Worm (Caenorhabditis elegans) whole organism, L2 larva: ENCODE results near the gene F46B6.13.

Experiments
- C34F6.9 ChIP-seq: fragments of 150-350 bp; optimal IDR thresholded peaks from 2 replicates; lab custom pipeline; 2014; ENCODE audit warnings: missing biosample characterization, missing genetic modification characterization
- F13H6.1 ChIP-seq: sonication (generic microtip); optimal IDR thresholded peaks from 2 replicates; lab custom pipeline; 2016; ENCODE audit warnings: missing genetic modification characterization, missing compliant biosample characterization
- R02D3.7 ChIP-seq: fragments of 150-350 bp; optimal IDR thresholded peaks from 2 replicates; lab custom pipeline; 2014; ENCODE audit warnings: missing biosample characterization, missing genetic modification characterization
- Y55F3AM.14 ChIP-seq: fragments of 200-800 bp; sonication (Bioruptor generic); optimal IDR thresholded peaks from 2 replicates; lab custom pipeline; 2018; ENCODE audit warnings: mild to moderate bottlenecking, missing genetic modification characterization, missing compliant biosample characterization
- ZK546.5 ChIP-seq: sonication (generic microtip); optimal IDR thresholded peaks from 2 replicates; lab custom pipeline; 2017; ENCODE audit warnings: missing biosample characterization, missing genetic modification characterization
- aly-2 ChIP-seq: fragments of 150-350 bp; optimal IDR thresholded peaks from 2 replicates; lab custom pipeline; 2014; ENCODE audit warnings: missing biosample characterization, missing genetic modification characterization
- ama-1 ChIP-seq: fragments of 150-350 bp; optimal IDR thresholded peaks from 2 replicates; lab custom pipeline; 2018; ENCODE audit warnings: inconsistent platforms
- blmp-1 ChIP-seq: sonication (generic microtip); optimal IDR thresholded peaks from 2 replicates; lab custom pipeline; 2017; ENCODE audit warnings: missing genetic modification characterization, mild to moderate bottlenecking, missing compliant biosample characterization, antibody characterized with exemption, moderate library complexity; ENCODE audit not compliant: insufficient read depth
- crh-2 ChIP-seq: sonication (generic microtip); optimal IDR thresholded peaks from 2 replicates; lab custom pipeline; 2017; ENCODE audit warnings: missing biosample characterization, missing genetic modification characterization
- dmd-4 ChIP-seq: sonication (generic microtip); optimal IDR thresholded peaks from 2 replicates; lab custom pipeline; 2017; ENCODE audit warnings: missing biosample characterization, missing genetic modification characterization
- elt-3 ChIP-seq: sonication (generic microtip); optimal IDR thresholded peaks from 2 replicates; lab custom pipeline; 2017; ENCODE audit warnings: missing biosample characterization, missing genetic modification characterization
- lin-11 ChIP-seq: fragments of 150-350 bp; sonication (generic microtip); optimal IDR thresholded peaks from 2 replicates; lab custom pipeline; 2014; ENCODE audit warnings: missing biosample characterization, missing genetic modification characterization, inconsistent platforms, mixed read lengths
- lin-13 ChIP-seq: fragments of 150-350 bp; optimal IDR thresholded peaks from 2 replicates; lab custom pipeline; 2014; ENCODE audit warnings: missing biosample characterization, missing genetic modification reagents, missing genetic modification characterization
- lin-39 ChIP-seq: fragments of 150-350 bp; optimal IDR thresholded peaks from 2 replicates; lab custom pipeline; 2014; ENCODE audit warnings: missing biosample characterization, missing genetic modification reagents, missing genetic modification characterization
- lsy-2 ChIP-seq, 2 experiments: fragments of 150-350 bp in 1 of 2; sonication (generic microtip) in 1 of 2; optimal IDR thresholded peaks; 2 replicates each; lab custom pipeline; 2014 to 2017; ENCODE audit warnings: missing biosample characterization in 2 of 2, missing genetic modification characterization in 2 of 2
- mbf-1 ChIP-seq: sonication (generic microtip); optimal IDR thresholded peaks from 2 replicates; lab custom pipeline; 2017; ENCODE audit warnings: missing biosample characterization, missing genetic modification characterization
- mdl-1 ChIP-seq, 2 experiments: fragments of 150-350 bp in 1 of 2; sonication (generic microtip) in 1 of 2; optimal IDR thresholded peaks; 2 replicates each; lab custom pipeline; 2017; ENCODE audit warnings: missing biosample characterization in 2 of 2, missing genetic modification characterization in 2 of 2
- nhr-10 ChIP-seq: sonication (generic microtip); optimal IDR thresholded peaks from 2 replicates; lab custom pipeline; 2017; ENCODE audit warnings: missing biosample characterization, missing genetic modification characterization
- nhr-12 ChIP-seq: fragments of 150-350 bp; optimal IDR thresholded peaks from 2 replicates; lab custom pipeline; 2014; ENCODE audit warnings: missing biosample characterization, missing genetic modification characterization
- nhr-23 ChIP-seq: fragments of 150-350 bp; optimal IDR thresholded peaks from 2 replicates; lab custom pipeline; 2014; ENCODE audit warnings: missing biosample characterization, missing genetic modification reagents, missing genetic modification characterization
- nhr-237 ChIP-seq: fragments of 150-350 bp; optimal IDR thresholded peaks from 2 replicates; lab custom pipeline; 2014; ENCODE audit warnings: missing biosample characterization, missing genetic modification characterization
- nhr-25 ChIP-seq: fragments of 150-350 bp; sonication (generic microtip); optimal IDR thresholded peaks from 3 replicates; lab custom pipeline; 2014; ENCODE audit warnings: missing biosample characterization, missing genetic modification characterization
- nhr-6 ChIP-seq: fragments of 150-350 bp; optimal IDR thresholded peaks from 2 replicates; lab custom pipeline; 2014; ENCODE audit warnings: missing biosample characterization, missing genetic modification characterization
- nhr-77 ChIP-seq: fragments of 150-350 bp; optimal IDR thresholded peaks from 2 replicates; lab custom pipeline; 2014; ENCODE audit warnings: missing biosample characterization, missing genetic modification characterization
- peb-1 ChIP-seq: fragments of 150-350 bp; optimal IDR thresholded peaks from 2 replicates; lab custom pipeline; 2014; ENCODE audit warnings: missing biosample characterization, missing genetic modification characterization
- sem-4 ChIP-seq: fragments of 150-350 bp; optimal IDR thresholded peaks from 2 replicates; lab custom pipeline; 2014; ENCODE audit warnings: missing biosample characterization, missing genetic modification reagents, missing genetic modification characterization
- sma-3 ChIP-seq: sonication (generic microtip); optimal IDR thresholded peaks from 2 replicates; lab custom pipeline; 2016; ENCODE audit warnings: missing genetic modification reagents, missing genetic modification characterization, missing compliant biosample characterization
- sma-9 ChIP-seq, 2 experiments: fragments of 150-350 bp in 1 of 2; sonication (generic microtip) in 1 of 2; optimal IDR thresholded peaks; 2 replicates each; lab custom pipeline; 2014 to 2016; ENCODE audit warnings: missing genetic modification characterization in 2 of 2, mild to moderate bottlenecking in 1 of 2, missing biosample characterization in 1 of 2, missing compliant biosample characterization in 1 of 2, missing genetic modification reagents in 1 of 2, moderate library complexity in 1 of 2
- snpc-4 ChIP-seq: fragments of 150-350 bp; optimal IDR thresholded peaks from 2 replicates; lab custom pipeline; 2014; ENCODE audit warnings: missing biosample characterization, missing genetic modification characterization
- unc-39 ChIP-seq: fragments of 150-350 bp; optimal IDR thresholded peaks from 2 replicates; lab custom pipeline; 2014; ENCODE audit warnings: missing biosample characterization, missing genetic modification characterization
- unc-55 ChIP-seq: fragments of 150-350 bp; sonication (generic microtip); optimal IDR thresholded peaks from 3 replicates; lab custom pipeline; 2014; ENCODE audit warnings: missing biosample characterization, missing genetic modification reagents, missing genetic modification characterization
- zag-1 ChIP-seq: fragments of 150-350 bp; optimal IDR thresholded peaks from 2 replicates; lab custom pipeline; 2014; ENCODE audit warnings: missing biosample characterization, missing genetic modification characterization
- ztf-1 ChIP-seq: fragments of 200-800 bp; sonication (Bioruptor generic); conservative IDR thresholded peaks from 2 replicates; pipeline ENCODE4 v1.3.6; 2022; ENCODE audit warnings: missing genetic modification characterization, missing compliant biosample characterization
- ztf-4 ChIP-seq: fragments of 150-350 bp; optimal IDR thresholded peaks from 2 replicates; lab custom pipeline; 2014; ENCODE audit warnings: missing biosample characterization, missing genetic modification characterization

The F46B6.13 gene

DNA sequence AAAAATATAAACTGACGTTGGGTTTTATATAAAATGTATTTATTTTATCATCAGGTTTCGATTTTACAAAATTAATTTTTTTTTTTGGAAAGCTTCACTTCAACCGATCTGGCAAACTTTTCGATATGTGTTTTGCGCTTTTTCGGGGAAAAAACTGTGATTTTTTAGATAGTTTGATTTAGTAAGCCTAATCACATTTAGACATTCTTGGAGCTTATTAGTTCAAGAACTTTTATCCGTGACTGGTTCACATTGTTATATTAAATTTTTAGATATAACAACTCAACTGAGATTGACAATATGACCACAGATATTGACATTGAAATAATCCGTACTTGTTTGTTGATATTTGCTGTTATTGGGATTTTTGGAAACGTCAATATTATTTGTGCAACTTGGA lies 38.7 kb upstream of the F46B6.13 start, which contains the start of gene srsx-21:
Gene srsx-21, plus strand, starts transcription at position 301 of the 400 bp plus-strand sequence.
- TF ChIP-seq nhr-10 (tag; lab: Kevin White, UChicago), result no peak
- no peak for TF ChIP-seq C34F6.9 (tag; lab: Kevin White, UChicago)
- no peak for TF ChIP-seq dmd-4 (tag; lab: Kevin White, UChicago)
- TF ChIP-seq ztf-1 (GFP tag; lab: Robert Waterston, UW), result no peak
- TF ChIP-seq sma-9 (GFP tag; optimal IDR thresholded peaks at IDR 0.05; lab: Kevin White, UChicago), result no peak
- TF ChIP-seq sma-9 (tag; optimal IDR thresholded peaks at IDR 0.05; lab: Kevin White, UChicago), result no peak
- TF ChIP-seq F13H6.1 (tag; lab: Kevin White, UChicago), result no peak
- TF ChIP-seq ama-1 (lab: Kevin White, UChicago), result no peak
- TF ChIP-seq snpc-4, result no peak
- no peak for TF ChIP-seq ztf-4 (tag; lab: Kevin White, UChicago)
- no peak for TF ChIP-seq mbf-1 (tag; lab: Kevin White, UChicago)
- no peak for TF ChIP-seq unc-39 (tag; lab: Kevin White, UChicago)
- no peak for TF ChIP-seq Y55F3AM.14 (GFP tag; lab: Kevin White, UChicago)
- no peak for TF ChIP-seq peb-1 (tag; lab: Kevin White, UChicago)
- no peak for TF ChIP-seq nhr-23 (tag; lab: Kevin White, UChicago)
- no peak for TF ChIP-seq lin-13 (GFP tag; lab: Kevin White, UChicago)
- no peak for TF ChIP-seq aly-2 (tag; lab: Kevin White, UChicago)
- TF ChIP-seq lin-11, result no peak
- no peak for TF ChIP-seq lsy-2 (tag; optimal IDR thresholded peaks at IDR 0.05; lab: Kevin White, UChicago)
- no peak for TF ChIP-seq lin-39 (tag; lab: Kevin White, UChicago)
- TF ChIP-seq R02D3.7 (tag; lab: Kevin White, UChicago), result no peak

DNA sequence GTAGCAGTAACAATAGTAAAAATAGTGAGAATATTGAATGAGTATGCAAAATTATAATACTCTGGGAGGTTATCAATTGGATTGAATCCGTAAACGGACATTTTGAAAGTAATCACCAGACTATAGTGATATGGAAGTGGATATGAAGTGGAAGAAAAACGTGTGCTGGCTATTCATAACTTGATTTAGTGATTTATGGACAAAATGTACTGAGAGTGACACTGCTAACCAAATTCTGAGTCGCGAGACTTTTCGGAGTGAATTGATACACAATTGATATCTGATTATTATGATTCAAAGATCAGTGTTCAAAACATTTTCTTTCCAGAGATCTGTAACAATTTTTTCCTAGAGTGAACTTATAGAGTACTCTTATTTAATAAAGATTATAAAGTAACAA lies 37.0 kb upstream of the F46B6.13 start, which contains the start of gene sru-38:
Gene sru-38, minus strand, starts transcription at position 101 of the 400 bp plus-strand sequence.
- TF ChIP-seq nhr-25, result no peak
- TF ChIP-seq nhr-77, result no peak
- TF ChIP-seq nhr-237 (tag; lab: Kevin White, UChicago), result no peak
- TF ChIP-seq peb-1 (tag; lab: Kevin White, UChicago), result no peak
- no peak for TF ChIP-seq nhr-6 (tag; lab: Kevin White, UChicago)
- no peak for TF ChIP-seq F13H6.1 (tag; lab: Kevin White, UChicago)
- no peak for TF ChIP-seq unc-39 (tag; lab: Kevin White, UChicago)
- TF ChIP-seq dmd-4 (tag; lab: Kevin White, UChicago), result no peak
- no peak for TF ChIP-seq sma-3
- TF ChIP-seq mbf-1 (tag; lab: Kevin White, UChicago), result no peak
- no peak for TF ChIP-seq unc-55 (GFP tag; lab: Kevin White, UChicago)
- TF ChIP-seq sma-9 (GFP tag; optimal IDR thresholded peaks at IDR 0.05; lab: Kevin White, UChicago), result no peak
- TF ChIP-seq sma-9 (tag; optimal IDR thresholded peaks at IDR 0.05; lab: Kevin White, UChicago), result no peak
- TF ChIP-seq ama-1 (lab: Kevin White, UChicago), result no peak
- TF ChIP-seq nhr-10 (tag; lab: Kevin White, UChicago), result no peak
- TF ChIP-seq lin-13 (GFP tag; lab: Kevin White, UChicago), result no peak
- no peak for TF ChIP-seq blmp-1 (tag; lab: Kevin White, UChicago)
- no peak for TF ChIP-seq sem-4

ce11 chrV:9833900-9834299 lies 34.9 kb upstream of the F46B6.13 start, which contains the start of gene sru-40:
TSS of gene sru-40 (minus strand) at chrV:9834000.
- TF ChIP-seq crh-2, result no peak
- TF ChIP-seq nhr-25, result no peak
- TF ChIP-seq blmp-1 (tag; lab: Kevin White, UChicago), result no peak

ce11 chrV:9824149-9824548 lies 25.2 kb upstream of the F46B6.13 start, which contains the start of gene str-2:
TSS of gene str-2 (minus strand) at chrV:9824249.
- no peak for TF ChIP-seq sma-9 (GFP tag; optimal IDR thresholded peaks at IDR 0.05; lab: Kevin White, UChicago)
- TF ChIP-seq sma-9 (tag; optimal IDR thresholded peaks at IDR 0.05; lab: Kevin White, UChicago), result no peak
- no peak for TF ChIP-seq zag-1
- no peak for TF ChIP-seq snpc-4
- no peak for TF ChIP-seq mbf-1 (tag; lab: Kevin White, UChicago)
- no peak for TF ChIP-seq mdl-1 (tag; optimal IDR thresholded peaks at IDR 0.05; lab: Kevin White, UChicago)
- no peak for TF ChIP-seq ZK546.5 (tag; lab: Kevin White, UChicago)
- TF ChIP-seq blmp-1 (tag; lab: Kevin White, UChicago), result no peak

ce11 chrV:9821724-9822123 lies 22.7 kb upstream of the F46B6.13 start, which contains the start of gene str-193:
TSS of gene str-193 (minus strand) at chrV:9821824.
- TF ChIP-seq elt-3 (tag; lab: Kevin White, UChicago) (no peak), F13H6.1 (tag; lab: Kevin White, UChicago) (no peak), nhr-25 (no peak), R02D3.7 (tag; lab: Kevin White, UChicago) (no peak), blmp-1 (tag; lab: Kevin White, UChicago) (no peak), peb-1 (tag; lab: Kevin White, UChicago) (no peak), mbf-1 (tag; lab: Kevin White, UChicago) (no peak), nhr-237 (tag; lab: Kevin White, UChicago) (no peak), nhr-12 (tag; lab: Kevin White, UChicago) (no peak)
- TF ChIP-seq, all 48 proteins: peak for 0
